Worm (Caenorhabditis elegans) whole organism, L2 larva: Measurements from ENCODE around the gene hlb-1.

ENCODE experiments used
- elt-1 ChIP-seq: fragments of 150-350 bp; optimal IDR thresholded peaks from 2 replicates; lab custom pipeline; 2014; ENCODE audit warnings: missing biosample characterization, missing genetic modification characterization
- elt-3 ChIP-seq: sonication (generic microtip); optimal IDR thresholded peaks from 2 replicates; lab custom pipeline; 2017; ENCODE audit warnings: missing biosample characterization, missing genetic modification characterization
- gmeb-1 ChIP-seq: fragments of 150-350 bp; optimal IDR thresholded peaks from 2 replicates; lab custom pipeline; 2014; ENCODE audit warnings: missing biosample characterization, missing genetic modification characterization
- lin-13 ChIP-seq: fragments of 150-350 bp; optimal IDR thresholded peaks from 2 replicates; lab custom pipeline; 2014; ENCODE audit warnings: missing biosample characterization, missing genetic modification reagents, missing genetic modification characterization
- mdl-1 ChIP-seq, 2 experiments: fragments of 150-350 bp in 1 of 2; sonication (generic microtip) in 1 of 2; optimal IDR thresholded peaks; 2 replicates each; lab custom pipeline; 2017; ENCODE audit warnings: missing biosample characterization in 2 of 2, missing genetic modification characterization in 2 of 2
- nhr-237 ChIP-seq: fragments of 150-350 bp; optimal IDR thresholded peaks from 2 replicates; lab custom pipeline; 2014; ENCODE audit warnings: missing biosample characterization, missing genetic modification characterization
- nhr-25 ChIP-seq: fragments of 150-350 bp; sonication (generic microtip); optimal IDR thresholded peaks from 3 replicates; lab custom pipeline; 2014; ENCODE audit warnings: missing biosample characterization, missing genetic modification characterization
- snpc-4 ChIP-seq: fragments of 150-350 bp; optimal IDR thresholded peaks from 2 replicates; lab custom pipeline; 2014; ENCODE audit warnings: missing biosample characterization, missing genetic modification characterization
- unc-62 ChIP-seq: fragments of 150-350 bp; optimal IDR thresholded peaks from 2 replicates; lab custom pipeline; 2014; ENCODE audit warnings: missing biosample characterization, missing genetic modification reagents, missing genetic modification characterization
- zag-1 ChIP-seq: fragments of 150-350 bp; optimal IDR thresholded peaks from 2 replicates; lab custom pipeline; 2014; ENCODE audit warnings: missing biosample characterization, missing genetic modification characterization
- ztf-11 ChIP-seq: sonication (generic microtip); optimal IDR thresholded peaks from 2 replicates; lab custom pipeline; 2017; ENCODE audit warnings: missing biosample characterization, missing genetic modification characterization

- TF ChIP-seq nhr-25 (tag; lab: Kevin White, UChicago), result no peak
- TF ChIP-seq elt-3 (tag; lab: Kevin White, UChicago), result no peak
- TF ChIP-seq zag-1 (tag; lab: Kevin White, UChicago), result no peak
- TF ChIP-seq ztf-11 (tag; lab: Kevin White, UChicago), result no peak
- no peak for TF ChIP-seq nhr-237 (tag; lab: Kevin White, UChicago)
- TF ChIP-seq gmeb-1 (tag; lab: Kevin White, UChicago), result peak; percentile 6
- no peak for TF ChIP-seq unc-62
- no peak for TF ChIP-seq mdl-1 (tag; optimal IDR thresholded peaks at IDR 0.05; lab: Kevin White, UChicago)
- TF ChIP-seq elt-1 (tag; lab: Kevin White, UChicago), result no peak
- TF ChIP-seq snpc-4, result no peak
- no peak for TF ChIP-seq lin-13
Observed at ce11 chrX:13918143-13918542, 35.6 kb upstream of the hlb-1 start.
